Worm (Caenorhabditis elegans) whole organism, L4/young adult: ENCODE measurements around the gene gcn-1.

Experiments used
- W03F9.2 ChIP-seq: fragments of 150-350 bp; optimal IDR thresholded peaks from 2 replicates; lab custom pipeline; 2014; ENCODE audit warnings: missing biosample characterization, missing genetic modification characterization
- dao-5 ChIP-seq: sonication (generic microtip); optimal IDR thresholded peaks from 2 replicates; lab custom pipeline; 2016; ENCODE audit warnings: missing genotype, missing genetic modification characterization, moderate library complexity, missing compliant biosample characterization
- him-1 ChIP-seq: sonication (generic microtip); optimal IDR thresholded peaks from 2 replicates; lab custom pipeline; 2016; ENCODE audit warnings: missing genotype, missing genetic modification reagents, missing genetic modification characterization, missing compliant biosample characterization

gcn-1 gene

DNA sequence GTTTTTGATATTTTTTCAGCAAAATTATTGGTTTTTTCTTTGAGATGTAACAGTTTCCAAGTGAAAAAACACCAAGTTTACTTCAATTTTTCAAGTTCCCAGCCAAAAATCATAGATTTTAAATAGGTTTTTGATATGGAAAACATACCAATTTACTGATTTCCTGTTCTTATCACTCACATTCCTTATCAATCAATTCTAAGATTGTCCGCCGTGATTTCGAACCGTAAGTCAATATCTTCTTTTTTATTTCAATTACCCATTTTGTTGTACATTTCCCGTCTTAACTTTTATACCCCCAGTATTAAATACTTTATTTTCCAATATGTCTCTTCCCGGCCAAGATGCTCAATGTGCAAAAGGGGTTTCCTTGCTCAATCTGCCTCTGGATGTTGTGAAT is 72.7 kb downstream of the gcn-1 start, which contains the start of gene fbxa-38:
Gene fbxa-38, plus strand, starts transcription at position 195 of the 400 bp plus-strand sequence.
- TF ChIP-seq W03F9.2 (tag; lab: Kevin White, UChicago): no peak
- TF ChIP-seq him-1 (tag; lab: Kevin White, UChicago): no peak
- no peak for TF ChIP-seq dao-5 (tag; lab: Kevin White, UChicago)

ce11 chrIII:2227407-2227806 is 75.7 kb downstream of the gcn-1 start, which contains the start of gene fbxa-62:
TSS of gene fbxa-62 (plus strand) at chrIII:2227707.
- TF ChIP-seq dao-5 (tag; lab: Kevin White, UChicago) (no peak), W03F9.2 (tag; lab: Kevin White, UChicago) (no peak), him-1 (tag; lab: Kevin White, UChicago) (no peak)

ce11 chrIII:2232360-2232759 is 80.6 kb downstream of the gcn-1 start, which contains the start of gene fbxa-47:
TSS of gene fbxa-47 (minus strand) at chrIII:2232460.
- TF ChIP-seq W03F9.2 (tag; lab: Kevin White, UChicago): no peak
- no peak for TF ChIP-seq him-1 (tag; lab: Kevin White, UChicago)
- no peak for TF ChIP-seq dao-5 (tag; lab: Kevin White, UChicago)

DNA sequence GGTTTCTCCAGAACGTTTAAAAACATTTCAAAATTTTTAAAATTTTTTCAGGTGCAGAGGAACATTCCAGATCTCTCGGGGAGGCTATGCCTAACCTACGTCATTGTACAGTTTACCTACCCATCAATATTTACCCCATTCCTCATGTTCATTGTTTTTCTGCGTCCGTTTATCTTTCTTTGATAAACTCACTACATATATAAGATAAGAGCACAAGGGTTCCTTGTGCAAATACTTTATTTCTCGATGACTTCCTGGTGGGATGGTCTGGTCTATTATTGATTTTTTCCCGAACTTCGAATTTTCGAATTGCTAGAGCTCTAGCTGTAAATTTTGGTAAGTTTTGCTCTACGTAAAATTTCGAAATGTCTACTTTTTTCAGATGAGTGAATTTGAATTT is 81.7 kb downstream of the gcn-1 start:
- TF ChIP-seq W03F9.2 (tag; lab: Kevin White, UChicago) (no peak), him-1 (tag; lab: Kevin White, UChicago) (no peak), dao-5 (tag; lab: Kevin White, UChicago) (no peak)

DNA sequence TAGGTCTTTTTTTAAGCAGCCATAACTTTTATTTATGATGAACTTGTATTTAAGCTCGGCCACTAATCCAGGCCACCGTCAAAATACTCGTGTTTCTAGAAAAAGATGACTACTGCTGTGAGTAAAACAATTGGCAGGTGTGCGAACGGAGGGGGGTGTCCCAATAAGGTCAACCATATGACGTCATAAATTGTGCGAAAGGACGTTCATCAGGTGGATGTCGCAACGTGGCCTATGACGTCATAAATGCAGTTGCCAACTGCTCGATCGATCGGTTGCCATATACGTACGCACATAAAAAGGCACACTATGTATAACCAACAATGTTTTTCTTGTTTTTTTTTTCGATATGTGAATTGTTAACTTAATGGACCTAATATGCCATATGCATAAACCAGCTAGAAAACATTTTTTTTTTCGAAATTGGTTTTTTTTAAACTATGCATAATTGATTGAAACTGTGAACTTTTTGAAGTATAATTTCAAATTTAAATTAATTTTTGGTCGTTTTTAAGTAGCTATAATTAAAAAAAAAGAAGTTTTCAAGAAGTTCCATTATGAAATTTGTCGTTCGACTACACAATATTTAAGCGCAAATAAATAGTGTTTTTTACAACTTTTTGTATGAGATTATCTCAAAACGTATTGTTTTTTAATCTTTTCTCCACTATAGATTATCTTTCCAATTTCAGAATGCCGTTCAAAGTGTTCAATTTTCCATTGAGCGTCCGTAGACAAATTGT is 82.6 kb downstream of the gcn-1 start, which contains the start of gene C39B5.2:
Gene C39B5.2, plus strand, starts transcription at position 693 of the 743 bp plus-strand sequence.
- no peak for TF ChIP-seq dao-5 (tag; lab: Kevin White, UChicago)
- TF ChIP-seq W03F9.2 (tag; lab: Kevin White, UChicago): no peak
- TF ChIP-seq him-1 (tag; lab: Kevin White, UChicago): no peak

- TF ChIP-seq dao-5 (tag; lab: Kevin White, UChicago) (no peak), him-1 (tag; lab: Kevin White, UChicago) (no peak), W03F9.2 (tag; lab: Kevin White, UChicago) (no peak)
Observed at ce11 chrIII:2239587-2240144, 87.9 kb downstream of the gcn-1 start, which contains the start of gene C39B5.10. TSS of gene C39B5.10 (minus strand) at chrIII:2239637.

ce11 chrIII:2240471-2240870 is 88.7 kb downstream of the gcn-1 start, which contains the start of gene srz-56:
TSS of gene srz-56 (plus strand) at chrIII:2240771.
- TF ChIP-seq W03F9.2 (tag; lab: Kevin White, UChicago) (no peak), dao-5 (tag; lab: Kevin White, UChicago) (no peak), him-1 (tag; lab: Kevin White, UChicago) (no peak)

DNA sequence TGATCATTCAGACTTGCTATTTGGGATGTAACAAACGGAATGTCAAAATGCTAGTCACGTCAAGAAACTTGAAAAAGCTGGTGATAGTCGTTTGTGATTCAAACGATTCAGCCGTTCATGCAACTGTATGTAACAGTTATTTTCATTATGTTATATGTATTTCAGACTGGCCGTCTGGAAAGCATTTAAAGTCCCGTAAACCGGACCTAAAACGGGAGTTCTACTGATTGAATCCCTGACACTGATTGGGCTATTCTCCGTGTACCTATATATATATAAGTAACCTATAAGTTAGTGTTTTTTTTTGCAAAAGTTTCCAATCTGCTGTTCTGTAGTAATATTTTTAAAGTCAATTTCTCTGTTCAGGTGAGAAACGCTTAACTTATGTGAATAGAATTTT is 91.9 kb downstream of the gcn-1 start:
- TF ChIP-seq him-1 (tag; lab: Kevin White, UChicago) (no peak), W03F9.2 (tag; lab: Kevin White, UChicago) (no peak), dao-5 (tag; lab: Kevin White, UChicago) (no peak)

ce11 chrIII:2245727-2246126 is 94.0 kb downstream of the gcn-1 start, which contains the start of gene srd-67:
TSS of gene srd-67 (minus strand) at chrIII:2245827.
- TF ChIP-seq W03F9.2 (tag; lab: Kevin White, UChicago): no peak
- no peak for TF ChIP-seq him-1 (tag; lab: Kevin White, UChicago)
- TF ChIP-seq dao-5 (tag; lab: Kevin White, UChicago): no peak
